Fruit fly (Drosophila melanogaster): ENCODE data around the gene msl-2.

msl-2 gene

DNA sequence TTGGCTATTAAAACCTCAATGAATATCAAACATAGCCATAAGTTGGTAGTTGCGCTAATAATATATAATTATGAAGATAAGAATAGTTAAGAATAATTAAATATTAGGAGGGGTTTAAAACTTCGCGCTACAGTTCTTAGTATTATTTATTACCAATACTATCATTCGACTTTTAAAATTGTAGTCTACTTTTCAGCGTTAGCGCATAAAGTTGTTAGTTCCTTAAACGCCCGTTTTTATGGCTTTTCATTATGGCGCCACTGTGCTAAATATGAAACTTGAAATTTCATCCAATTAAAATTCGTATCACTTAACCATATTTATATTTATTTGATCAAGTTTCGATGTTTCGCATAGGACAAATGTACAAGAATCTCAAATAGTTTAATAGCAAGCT, 14.5 kb upstream of the msl-2 start (continued):
- no peak for TF ChIP-seq mld (GFP tag; IDR thresholded peaks at IDR 0.05; ENCODE audit: partially characterized antibody)
- peak; percentile 20 for TF ChIP-seq Vsx1 (GFP tag; optimal IDR thresholded peaks at IDR 0.05)
- no peak for TF ChIP-seq Atf3 (GFP tag; optimal IDR thresholded peaks at IDR 0.05)
- no peak for TF ChIP-seq vnd (GFP tag; IDR thresholded peaks at IDR 0.05; ENCODE audit: partially characterized antibody)
- peak; percentile 19 for TF ChIP-seq gem (tag; optimal IDR thresholded peaks at IDR 0.05)
- no peak for TF ChIP-seq D (optimal IDR thresholded peaks at IDR 0.05)
- no peak for TF ChIP-seq D (GFP tag; optimal IDR thresholded peaks at IDR 0.05)

DNA sequence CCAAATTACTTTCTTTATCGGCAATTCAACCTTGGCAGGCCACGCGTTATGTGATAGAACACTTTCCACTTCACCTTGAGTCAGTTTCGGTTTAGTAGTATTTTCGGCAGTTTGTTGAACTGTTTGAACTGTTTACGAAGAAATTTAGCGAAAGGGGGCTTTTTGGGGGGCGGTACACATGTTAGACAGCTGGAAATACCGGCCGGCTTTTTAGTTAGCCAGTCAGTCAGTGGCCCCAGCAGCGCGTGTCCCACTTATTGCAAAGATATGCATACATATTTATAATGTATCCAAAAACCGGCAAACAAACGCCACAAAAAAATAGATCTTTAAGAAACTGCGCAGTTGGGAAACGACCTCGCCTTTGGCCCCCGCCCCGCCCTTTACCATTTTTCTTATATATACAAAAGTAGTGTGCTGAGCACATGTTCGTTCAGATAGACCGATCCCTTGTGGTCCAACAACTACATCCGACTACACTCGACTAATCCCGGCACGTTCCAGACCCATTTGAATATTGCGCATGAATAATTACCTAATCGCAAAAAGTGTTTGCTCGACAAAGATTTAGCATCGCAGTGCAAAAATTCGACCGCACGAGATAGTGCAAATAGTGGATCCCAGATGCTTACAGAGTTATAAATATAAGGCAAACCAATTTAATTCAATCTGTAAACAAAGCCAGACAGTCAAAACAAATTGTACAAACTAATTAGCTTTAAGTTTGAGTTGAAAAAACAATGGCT, 14.0 kb upstream of the msl-2 start:
- peak; percentile 38 for TF ChIP-seq Ets65A (GFP tag)
- peak; percentile 95 for TF ChIP-seq CG13624 (GFP tag; optimal IDR thresholded peaks at IDR 0.05)
- no peak for TF ChIP-seq Tbp (GFP tag; optimal IDR thresholded peaks at IDR 0.05)
- peak; percentile 58 for TF ChIP-seq Atf6 (GFP tag; IDR thresholded peaks at IDR 0.05)
- no peak for TF ChIP-seq CG6813 (GFP tag; optimal IDR thresholded peaks at IDR 0.05)
- no peak for TF ChIP-seq CG15696 (tag; optimal IDR thresholded peaks at IDR 0.05)
- TF ChIP-seq tx (GFP tag; optimal IDR thresholded peaks at IDR 0.05): no peak
- no peak for TF ChIP-seq Mrtf (GFP tag; IDR thresholded peaks at IDR 0.05)
- TF ChIP-seq tna (GFP tag; IDR thresholded peaks at IDR 0.05; ENCODE audit: partially characterized antibody): 0 out of 2 replicates have a peak, but pooled peaks have one; percentile 31
- TF ChIP-seq CG13894 (tag; optimal IDR thresholded peaks at IDR 0.05): peak; percentile 65
- TF ChIP-seq lbe (GFP tag; optimal IDR thresholded peaks at IDR 0.05): peak; percentile 19
- peak; percentile 69; the same call in 1 of the 3 replicates for TF ChIP-seq CG34422 (GFP tag; IDR thresholded peaks at IDR 0.05)
- TF ChIP-seq CG12744 (GFP tag; optimal IDR thresholded peaks at IDR 0.05): no peak
- TF ChIP-seq CG8924 (tag; optimal IDR thresholded peaks at IDR 0.05): no peak
- TF ChIP-seq CG13287 (GFP tag; IDR thresholded peaks at IDR 0.05; ENCODE audit: partially characterized antibody): peak; percentile 18; the same call in 1 of the 2 replicates
- 0 out of 3 replicates have a peak, but pooled peaks have one; percentile 14 for TF ChIP-seq CG16813 (GFP tag; IDR thresholded peaks at IDR 0.05; ENCODE audit: partially characterized antibody)
- no peak for TF ChIP-seq CG31365 (tag; optimal IDR thresholded peaks at IDR 0.05)
- peak; percentile 59 for TF ChIP-seq CG10543 (GFP tag; optimal IDR thresholded peaks at IDR 0.05)
- no peak for TF ChIP-seq aop (GFP tag; IDR thresholded peaks at IDR 0.05)
- TF ChIP-seq sens-2 (GFP tag; IDR thresholded peaks at IDR 0.05): no peak
- peak; percentile 67; the same call in 1 of the 2 replicates for TF ChIP-seq CG32767 (GFP tag; IDR thresholded peaks at IDR 0.05)
- no peak for TF ChIP-seq CG11456 (GFP tag; IDR thresholded peaks at IDR 0.05)
- TF ChIP-seq PHDP (tag; optimal IDR thresholded peaks at IDR 0.05): no peak
- TF ChIP-seq CG34376 (GFP tag; optimal IDR thresholded peaks at IDR 0.05): peak; percentile 11
- TF ChIP-seq toy (GFP tag; IDR thresholded peaks at IDR 0.05): no peak
- no peak for TF ChIP-seq Taf1 (GFP tag; IDR thresholded peaks at IDR 0.05)
- TF ChIP-seq ci (GFP tag; IDR thresholded peaks at IDR 0.05): peak; percentile 52; the same call in 1 of the 3 replicates
- TF ChIP-seq Neu2 (GFP tag; optimal IDR thresholded peaks at IDR 0.05; ENCODE audit: borderline replicate concordance): no peak
- TF ChIP-seq mld (GFP tag; IDR thresholded peaks at IDR 0.05; ENCODE audit: partially characterized antibody): no peak
- TF ChIP-seq dpn (GFP tag; optimal IDR thresholded peaks at IDR 0.05): no peak
- TF ChIP-seq lab (GFP tag; optimal IDR thresholded peaks at IDR 0.05): peak; percentile 19
- TF ChIP-seq CG15479 (GFP tag; optimal IDR thresholded peaks at IDR 0.05): no peak
- no peak for TF ChIP-seq Fer1 (GFP tag; optimal IDR thresholded peaks at IDR 0.05)
- no peak for TF ChIP-seq Dp (GFP tag; optimal IDR thresholded peaks at IDR 0.05)
- TF ChIP-seq gsb-n (tag; optimal IDR thresholded peaks at IDR 0.05): no peak
- TF ChIP-seq CG12769 (tag; optimal IDR thresholded peaks at IDR 0.05): peak; percentile 83
- TF ChIP-seq dati (GFP tag; IDR thresholded peaks at IDR 0.05): no peak
- TF ChIP-seq ham (GFP tag; IDR thresholded peaks at IDR 0.05): no peak
- TF ChIP-seq CG9797 (GFP tag; optimal IDR thresholded peaks at IDR 0.05): no peak
- no peak for TF ChIP-seq sisA (GFP tag; IDR thresholded peaks at IDR 0.05)
- no peak for TF ChIP-seq CG9215 (GFP tag; IDR thresholded peaks at IDR 0.05)
- TF ChIP-seq CG7963 (GFP tag; IDR thresholded peaks at IDR 0.05; ENCODE audit: partially characterized antibody): no peak
